Fruit fly (Drosophila melanogaster): ENCODE data around the gene CG4751.

Gene CG4751

dm6 chr2L:11106562-11106962, 24.0 kb upstream of the CG4751 start, which contains the start of gene Reps (continued):
- peak; percentile 97 for TF ChIP-seq CG32767 (GFP tag; IDR thresholded peaks at IDR 0.05)
- TF ChIP-seq hbn (GFP tag; IDR thresholded peaks at IDR 0.05; ENCODE audit: partially characterized antibody): peak; percentile 56; the same call in 1 of the 2 replicates
- peak; percentile 99 for TF ChIP-seq Fer3 (tag; optimal IDR thresholded peaks at IDR 0.05)
- TF ChIP-seq CG10565 (GFP tag; optimal IDR thresholded peaks at IDR 0.05): peak; percentile 95
- TF ChIP-seq CG6654 (GFP tag; optimal IDR thresholded peaks at IDR 0.05): peak; percentile 93
- peak; percentile 90 for TF ChIP-seq CG30020 (tag; optimal IDR thresholded peaks at IDR 0.05)
- peak; percentile 90 for TF ChIP-seq corto (GFP tag; optimal IDR thresholded peaks at IDR 0.05)
- TF ChIP-seq Hr3 (GFP tag; optimal IDR thresholded peaks at IDR 0.05): peak; percentile 99
- TF ChIP-seq sug (tag; optimal IDR thresholded peaks at IDR 0.05): peak; percentile 97
- peak; percentile 97 for TF ChIP-seq tup (GFP tag; optimal IDR thresholded peaks at IDR 0.05)
- TF ChIP-seq CG34422 (GFP tag; IDR thresholded peaks at IDR 0.05): peak; percentile 100
- peak; percentile 82 for TF ChIP-seq crol (GFP tag; IDR thresholded peaks at IDR 0.05)
- TF ChIP-seq CG10147 (GFP tag; optimal IDR thresholded peaks at IDR 0.05): peak; percentile 98
- peak; percentile 99 for TF ChIP-seq sisA (GFP tag; IDR thresholded peaks at IDR 0.05)
- TF ChIP-seq C15 (GFP tag; IDR thresholded peaks at IDR 0.05): peak; percentile 97
- TF ChIP-seq cas (GFP tag; IDR thresholded peaks at IDR 0.05): peak; percentile 98
- peak; percentile 96 for TF ChIP-seq CG9876 (GFP tag; optimal IDR thresholded peaks at IDR 0.05)
- peak; percentile 99 for TF ChIP-seq CG7372 (GFP tag; IDR thresholded peaks at IDR 0.05)
- TF ChIP-seq ato (GFP tag; IDR thresholded peaks at IDR 0.05; ENCODE audit: partially characterized antibody): peak; percentile 20; the same call in 1 of the 2 replicates
- TF ChIP-seq CG13775 (GFP tag; optimal IDR thresholded peaks at IDR 0.05): peak; percentile 100
- peak; percentile 98 for TF ChIP-seq CG13424 (tag; optimal IDR thresholded peaks at IDR 0.05)
- TF ChIP-seq Pdp1 (GFP tag; optimal IDR thresholded peaks at IDR 0.05): peak; percentile 98 to 99
- peak; percentile 99 for TF ChIP-seq CG31441 (GFP tag; IDR thresholded peaks at IDR 0.05)
- peak; percentile 98 for TF ChIP-seq jumu (GFP tag; optimal IDR thresholded peaks at IDR 0.05)
- TF ChIP-seq CG6683 (GFP tag; optimal IDR thresholded peaks at IDR 0.05): peak; percentile 95
- peak; percentile 38 for TF ChIP-seq gfzf (GFP tag; optimal IDR thresholded peaks at IDR 0.05)
- TF ChIP-seq HmgZ (tag; optimal IDR thresholded peaks at IDR 0.05): peak; percentile 99
- TF ChIP-seq grn (GFP tag; optimal IDR thresholded peaks at IDR 0.05): peak; percentile 91
- TF ChIP-seq sima (GFP tag; optimal IDR thresholded peaks at IDR 0.05): peak; percentile 91
- TF ChIP-seq CG7271 (tag; optimal IDR thresholded peaks at IDR 0.05): peak; percentile 98
- TF ChIP-seq CG17359 (tag; optimal IDR thresholded peaks at IDR 0.05): peak; percentile 98
- peak; percentile 98 for TF ChIP-seq pnt (GFP tag; optimal IDR thresholded peaks at IDR 0.05)
- TF ChIP-seq Adf1 (GFP tag; IDR thresholded peaks at IDR 0.05): peak; percentile 86
- peak; percentile 95 for TF ChIP-seq Mes4 (GFP tag; optimal IDR thresholded peaks at IDR 0.05)
- peak; percentile 97 to 98 for TF ChIP-seq Hr51 (GFP tag; optimal IDR thresholded peaks at IDR 0.05)
- TF ChIP-seq CG14860 (GFP tag; IDR thresholded peaks at IDR 0.05; ENCODE audit: partially characterized antibody): 0 out of 3 replicates have a peak, but pooled peaks have one; percentile 43
- peak; percentile 99 for TF ChIP-seq CG8765 (GFP tag; IDR thresholded peaks at IDR 0.05)
- TF ChIP-seq CG12071 (GFP tag; optimal IDR thresholded peaks at IDR 0.05): peak; percentile 96
- TF ChIP-seq CG11398 (GFP tag; optimal IDR thresholded peaks at IDR 0.05): peak; percentile 93
- peak; percentile 97 for TF ChIP-seq CG8944 (GFP tag; optimal IDR thresholded peaks at IDR 0.05)
- TF ChIP-seq trh (GFP tag; optimal IDR thresholded peaks at IDR 0.05): peak; percentile 98
- TF ChIP-seq E2f2 (GFP tag; IDR thresholded peaks at IDR 0.05): peak; percentile 90
- TF ChIP-seq CG10979 (tag; optimal IDR thresholded peaks at IDR 0.05): peak; percentile 99
- peak; percentile 92 for TF ChIP-seq eyg (GFP tag; optimal IDR thresholded peaks at IDR 0.05)
- peak; percentile 93 for TF ChIP-seq emc (GFP tag; optimal IDR thresholded peaks at IDR 0.05)
- TF ChIP-seq CG8089 (GFP tag; optimal IDR thresholded peaks at IDR 0.05): peak; percentile 97
- TF ChIP-seq en (GFP tag; optimal IDR thresholded peaks at IDR 0.05): peak; percentile 95
- TF ChIP-seq CG3407 (GFP tag; optimal IDR thresholded peaks at IDR 0.05): peak; percentile 96
- peak; percentile 99 for TF ChIP-seq stc (GFP tag; IDR thresholded peaks at IDR 0.05)
- TF ChIP-seq CG12236 (GFP tag; optimal IDR thresholded peaks at IDR 0.05): peak; percentile 92
- TF ChIP-seq CG4360 (GFP tag; IDR thresholded peaks at IDR 0.05): peak; percentile 88

All from whole organism, embryonic.